Worm (Caenorhabditis elegans): Measurements from ENCODE around the gene F47D12.6.

F47D12.6 gene

DNA sequence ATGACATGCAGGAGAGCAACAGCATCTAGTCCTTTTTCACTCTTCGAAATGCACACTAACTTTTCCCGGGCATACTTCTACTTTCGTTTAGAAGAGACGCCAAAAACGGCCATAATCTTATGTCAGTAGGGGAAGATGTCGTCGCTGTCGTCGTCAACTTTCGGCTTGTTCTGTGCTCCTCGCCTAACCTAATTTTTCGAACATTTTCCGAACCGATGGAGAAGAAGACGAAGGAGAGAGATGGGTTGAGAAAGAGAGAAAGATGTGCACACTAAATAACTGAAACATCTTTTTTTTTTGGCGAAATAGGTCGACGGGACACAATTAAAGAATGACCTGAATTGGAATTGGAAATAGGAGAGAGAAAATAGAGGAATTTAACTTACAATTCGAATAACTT is 23.3 kb upstream of the F47D12.6 start (continued):
- TF ChIP-seq fkh-10 (GFP tag; optimal IDR thresholded peaks at IDR 0.05) (peak; percentile 87), nhr-237 (tag; optimal IDR thresholded peaks at IDR 0.05) (no peak), C04F5.9 (tag; optimal IDR thresholded peaks at IDR 0.05) (no peak), egl-13 (tag; optimal IDR thresholded peaks at IDR 0.05) (no peak), nhr-28 (tag; optimal IDR thresholded peaks at IDR 0.05) (no peak), blmp-1 (tag; optimal IDR thresholded peaks at IDR 0.05) (no peak), skn-1 (tag; optimal IDR thresholded peaks at IDR 0.05) (no peak), egl-27 (tag; optimal IDR thresholded peaks at IDR 0.05) (no peak), irx-1 (tag; optimal IDR thresholded peaks at IDR 0.05) (no peak), hlh-4 (tag; optimal IDR thresholded peaks at IDR 0.05) (no peak), nhr-11 (tag; optimal IDR thresholded peaks at IDR 0.05) (no peak), ztf-11 (tag; optimal IDR thresholded peaks at IDR 0.05) (no peak), efl-1 (optimal IDR thresholded peaks at IDR 0.05) (no peak), efl-1 (GFP tag; optimal IDR thresholded peaks at IDR 0.05 in 1 of 2) (no peak), xbp-1 (tag; optimal IDR thresholded peaks at IDR 0.05) (no peak), unc-86 (tag; optimal IDR thresholded peaks at IDR 0.05) (no peak), sox-4 (tag; optimal IDR thresholded peaks at IDR 0.05) (no peak), nhr-90 (tag; optimal IDR thresholded peaks at IDR 0.05; ENCODE audit: poor library complexity) (no peak), mab-9 (GFP tag; IDR thresholded peaks at IDR 0.05) (no peak), ceh-63 (GFP tag; optimal IDR thresholded peaks at IDR 0.05) (no peak), snpc-4 (tag; optimal IDR thresholded peaks at IDR 0.05) (no peak), alr-1 (tag; optimal IDR thresholded peaks at IDR 0.05; ENCODE audit: borderline replicate concordance) (no peak), elt-2 (tag; optimal IDR thresholded peaks at IDR 0.05) (no peak), unc-62 (GFP tag; optimal IDR thresholded peaks at IDR 0.05) (no peak), lin-14 (GFP tag; optimal IDR thresholded peaks at IDR 0.05) (peak; percentile 66), ets-5 (GFP tag; IDR thresholded peaks at IDR 0.05) (no peak), Y116A8C.19 (tag; optimal IDR thresholded peaks at IDR 0.05; ENCODE audit: borderline replicate concordance) (no peak), hlh-17 (GFP tag; optimal IDR thresholded peaks at IDR 0.05; ENCODE audit: borderline replicate concordance) (no peak)

DNA sequence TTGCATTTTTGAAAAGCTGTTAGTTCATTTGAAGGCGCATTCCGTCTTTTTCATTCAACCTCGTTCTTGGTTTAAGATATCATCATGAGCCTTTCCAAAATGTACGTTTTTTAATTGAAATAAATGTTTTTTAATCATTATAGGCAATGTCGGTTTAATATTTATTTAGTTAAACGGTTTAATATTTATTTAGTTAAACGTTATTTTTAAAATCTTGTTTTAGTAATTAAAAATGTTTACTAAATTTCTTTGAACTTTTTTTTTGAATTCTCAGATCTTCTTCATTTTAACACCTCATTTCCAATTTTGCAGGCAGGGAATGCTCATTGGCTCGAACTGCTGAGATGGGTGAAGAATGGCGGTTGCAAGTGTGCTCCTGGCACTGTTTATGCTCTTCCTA is 22.0 kb upstream of the F47D12.6 start, which contains the start of gene gar-2:
Gene gar-2 (plus strand): TSS at position 301 of the 400 bp plus-strand sequence.
- TF ChIP-seq mef-2 (tag; optimal IDR thresholded peaks at IDR 0.05): no peak
- TF ChIP-seq nhr-77 (tag; optimal IDR thresholded peaks at IDR 0.05): no peak
- no peak for TF ChIP-seq nhr-11 (tag; optimal IDR thresholded peaks at IDR 0.05)
- no peak for TF ChIP-seq vab-15 (tag; optimal IDR thresholded peaks at IDR 0.05)
- no peak for TF ChIP-seq rnt-1 (tag; optimal IDR thresholded peaks at IDR 0.05)
- no peak for TF ChIP-seq aha-1 (tag; optimal IDR thresholded peaks at IDR 0.05)
- TF ChIP-seq snu-23 (GFP tag; optimal IDR thresholded peaks at IDR 0.05): no peak

DNA sequence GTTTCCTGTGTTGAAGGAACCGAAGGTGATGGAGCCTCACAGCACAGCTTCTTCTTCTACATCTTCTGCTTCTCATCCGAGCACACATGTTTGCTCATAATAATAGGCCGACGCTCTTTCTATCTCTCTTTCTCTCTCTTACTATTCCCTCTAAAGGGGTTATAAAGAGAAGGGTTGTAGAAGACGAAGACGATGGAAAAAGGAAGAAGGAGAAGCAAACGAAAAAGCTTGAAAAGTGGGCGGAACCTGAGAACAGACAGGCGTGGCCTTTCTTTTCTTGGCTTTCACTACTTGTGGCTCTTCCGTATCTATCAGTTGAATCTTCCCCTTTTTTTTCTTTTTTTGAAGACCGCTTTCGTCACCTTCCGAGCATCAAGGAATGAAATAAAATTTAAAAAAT is 20.7 kb upstream of the F47D12.6 start:
- TF ChIP-seq lin-15B (tag; optimal IDR thresholded peaks at IDR 0.05) (no peak), ets-5 (GFP tag; IDR thresholded peaks at IDR 0.05) (no peak), nhr-71 (tag; optimal IDR thresholded peaks at IDR 0.05) (peak; percentile 9), alr-1 (tag; optimal IDR thresholded peaks at IDR 0.05; ENCODE audit: borderline replicate concordance) (no peak), hlh-4 (tag; optimal IDR thresholded peaks at IDR 0.05) (no peak), nhr-84 (tag; optimal IDR thresholded peaks at IDR 0.05) (no peak), fos-1 (tag; optimal IDR thresholded peaks at IDR 0.05) (no peak), blmp-1 (tag; optimal IDR thresholded peaks at IDR 0.05) (no peak), fkh-4 (tag; optimal IDR thresholded peaks at IDR 0.05; ENCODE audit: borderline replicate concordance) (no peak), ceh-82 (tag; optimal IDR thresholded peaks at IDR 0.05) (no peak), dsc-1 (tag; optimal IDR thresholded peaks at IDR 0.05) (no peak), vab-15 (tag; optimal IDR thresholded peaks at IDR 0.05) (no peak), nhr-90 (tag; optimal IDR thresholded peaks at IDR 0.05; ENCODE audit: poor library complexity) (no peak), unc-130 (tag; optimal IDR thresholded peaks at IDR 0.05) (no peak), tbx-2 (tag; optimal IDR thresholded peaks at IDR 0.05) (no peak), nhr-12 (tag; optimal IDR thresholded peaks at IDR 0.05) (no peak), hlh-17 (GFP tag; optimal IDR thresholded peaks at IDR 0.05; ENCODE audit: borderline replicate concordance) (no peak), lsy-2 (tag; optimal IDR thresholded peaks at IDR 0.05) (peak in 1 of 2 experiments; percentile 27), lin-14 (GFP tag; optimal IDR thresholded peaks at IDR 0.05) (peak; percentile 66), fkh-10 (GFP tag; optimal IDR thresholded peaks at IDR 0.05) (peak; percentile 67), egl-27 (tag; optimal IDR thresholded peaks at IDR 0.05) (no peak), hpl-2 (GFP tag; optimal IDR thresholded peaks at IDR 0.05) (no peak), C34B4.2 (tag; optimal IDR thresholded peaks at IDR 0.05) (no peak), nhr-20 (tag; optimal IDR thresholded peaks at IDR 0.05) (no peak)
